Fruit fly (Drosophila melanogaster) whole organism, embryonic: ENCODE measurements around the gene Agpat2.
A peak's percentile ranks its signal among the peaks of the same experiment; 100 is the strongest.

ENCODE experiments used
- CG11504 ChIP-seq: fragments of 200-800 bp; sonication (Bioruptor generic); optimal IDR thresholded peaks from 3 replicates; lab custom pipeline; 2019; ENCODE audit warnings: missing biosample characterization, mild to moderate bottlenecking, missing genetic modification characterization, moderate library complexity
- CG12104 ChIP-seq: fragments of 200-800 bp; sonication (Bioruptor generic); optimal IDR thresholded peaks from 3 replicates; lab custom pipeline; 2016; ENCODE audit warnings: missing biosample characterization, missing genetic modification characterization
- CG12659 ChIP-seq: fragments of 200-800 bp; sonication (Bioruptor generic); optimal IDR thresholded peaks from 3 replicates; lab custom pipeline; 2017; ENCODE audit warnings: mild to moderate bottlenecking, missing biosample characterization, missing genetic modification reagents, missing genetic modification characterization
- CG15269 ChIP-seq: fragments of 200-800 bp; sonication (Bioruptor generic); optimal IDR thresholded peaks from 2 replicates; lab custom pipeline; 2018; ENCODE audit warnings: missing biosample characterization, mild to moderate bottlenecking, missing genetic modification characterization, moderate library complexity
- CG1529 ChIP-seq: fragments of 200-800 bp; sonication (Bioruptor generic); optimal IDR thresholded peaks from 3 replicates; lab custom pipeline; 2018; ENCODE audit warnings: missing biosample characterization, missing genetic modification characterization
- CG16815 ChIP-seq: fragments of 200-800 bp; sonication (Bioruptor generic); optimal IDR thresholded peaks from 3 replicates; lab custom pipeline; 2017; ENCODE audit warnings: missing biosample characterization, mild to moderate bottlenecking, missing genetic modification characterization
- CG2875 ChIP-seq: fragments of 200-800 bp; sonication (Bioruptor generic); optimal IDR thresholded peaks from 2 replicates; lab custom pipeline; 2017; ENCODE audit warnings: missing biosample characterization, mild to moderate bottlenecking, missing genetic modification characterization, missing genetic modification reagents
- CG2889 ChIP-seq: fragments of 200-800 bp; sonication (Bioruptor generic); IDR thresholded peaks from 3 replicates; pipeline ENCODE4 v1.3.6; 2022; ENCODE audit warnings: missing biosample characterization, missing genetic modification characterization
- CG34224 ChIP-seq: fragments of 200-800 bp; sonication (Bioruptor generic); IDR thresholded peaks from 3 replicates; pipeline ENCODE4 v1.3.6; 2022; ENCODE audit warnings: missing biosample characterization, missing genetic modification characterization; ENCODE audit not compliant: partially characterized antibody
- CG4360 ChIP-seq: fragments of 200-800 bp; sonication (Bioruptor generic); IDR thresholded peaks from 2 replicates; pipeline ENCODE4 v1.3.6; 2022; ENCODE audit warnings: missing biosample characterization, missing genetic modification characterization
- CG4404 ChIP-seq: fragments of 200-800 bp; sonication (Bioruptor generic); IDR thresholded peaks from 2 replicates; pipeline ENCODE4 v1.3.6; 2022; ENCODE audit warnings: missing biosample characterization, missing genetic modification characterization
- CG5953 ChIP-seq: fragments of 200-800 bp; sonication (Bioruptor generic); IDR thresholded peaks from 2 replicates; pipeline ENCODE4 v1.3.6; 2022; ENCODE audit warnings: missing biosample characterization, missing genetic modification characterization
- CG8281 ChIP-seq: fragments of 200-800 bp; sonication (Bioruptor generic); optimal IDR thresholded peaks from 2 replicates; lab custom pipeline; 2018; ENCODE audit warnings: missing biosample characterization, mild to moderate bottlenecking, missing genetic modification characterization, moderate library complexity
- CG9932 ChIP-seq: fragments of 200-800 bp; sonication (Bioruptor generic); IDR thresholded peaks from 2 replicates; pipeline ENCODE4 v1.3.6; 2022; ENCODE audit warnings: missing biosample characterization, missing genetic modification characterization
- Chrac-16 ChIP-seq: fragments of 200-800 bp; sonication (Bioruptor generic); optimal IDR thresholded peaks from 3 replicates; lab custom pipeline; 2016; ENCODE audit warnings: missing biosample characterization, missing genetic modification characterization
- CoRest ChIP-seq: fragments of 200-800 bp; sonication (Bioruptor generic); optimal IDR thresholded peaks from 3 replicates; lab custom pipeline; 2018; ENCODE audit warnings: missing biosample characterization, mild to moderate bottlenecking, missing genetic modification characterization, moderate library complexity
- D19B ChIP-seq: fragments of 200-800 bp; sonication (Bioruptor generic); optimal IDR thresholded peaks from 2 replicates; lab custom pipeline; 2017; ENCODE audit warnings: missing biosample characterization, mild to moderate bottlenecking, missing genetic modification characterization
- Ets65A ChIP-seq: fragments of 200-800 bp; sonication (Bioruptor generic); peaks from one replicate; lab custom pipeline; 2016; ENCODE audit warnings: missing biosample characterization, missing genetic modification characterization
- HLH54F ChIP-seq: fragments of 200-800 bp; sonication (Bioruptor generic); optimal IDR thresholded peaks from 3 replicates; lab custom pipeline; 2016; ENCODE audit warnings: missing biosample characterization, missing genetic modification characterization
- Hr3 ChIP-seq: fragments of 200-800 bp; sonication (Bioruptor generic); optimal IDR thresholded peaks from 3 replicates; lab custom pipeline; 2016; ENCODE audit warnings: missing biosample characterization, missing genetic modification characterization
- Lpt ChIP-seq: fragments of >200 bp; optimal IDR thresholded peaks from 2 replicates; lab custom pipeline; 2018; ENCODE audit warnings: missing biosample characterization, missing genetic modification characterization
- Med ChIP-seq: fragments of 200-800 bp; sonication (Bioruptor generic); peaks from one replicate; lab custom pipeline; 2016; ENCODE audit warnings: missing biosample characterization, missing genetic modification characterization, mild to moderate bottlenecking, inconsistent platforms, moderate library complexity
- Oli ChIP-seq: fragments of 200-800 bp; sonication (Bioruptor generic); optimal IDR thresholded peaks from 2 replicates; lab custom pipeline; 2018; ENCODE audit warnings: missing biosample characterization, mild to moderate bottlenecking, missing genetic modification characterization, moderate library complexity
- Rfx ChIP-seq: fragments of 200-800 bp; sonication (Bioruptor generic); IDR thresholded peaks from 2 replicates; pipeline ENCODE4 v1.3.6; 2022; ENCODE audit warnings: missing biosample characterization, missing genetic modification characterization
- Rx ChIP-seq: fragments of 200-800 bp; sonication (Bioruptor generic); IDR thresholded peaks from 2 replicates; pipeline ENCODE4 v1.3.6; 2022; ENCODE audit warnings: missing biosample characterization, missing genetic modification characterization
- Trl ChIP-seq, 3 experiments: fragments of >200 bp in 2 of 3; fragments of 200-800 bp in 1 of 3; sonication (Bioruptor generic) in 1 of 3; optimal IDR thresholded peaks; 2 replicates in 1 of 3; 3 replicates in 2 of 3; lab custom pipeline; 2016 to 2017; ENCODE audit warnings: missing biosample characterization in 1 of 3, missing genetic modification characterization in 1 of 3
- az2 ChIP-seq: fragments of 200-800 bp; sonication (Bioruptor generic); optimal IDR thresholded peaks from 3 replicates; lab custom pipeline; 2016; ENCODE audit warnings: missing biosample characterization, missing genetic modification characterization
- ems ChIP-seq: fragments of 200-800 bp; sonication (Bioruptor generic); optimal IDR thresholded peaks from 3 replicates; lab custom pipeline; 2016; ENCODE audit warnings: missing biosample characterization, missing genetic modification characterization
- eve ChIP-seq, 2 experiments: fragments of >200 bp; optimal IDR thresholded peaks; 2 replicates each; lab custom pipeline; 2017; ENCODE audit warnings: missing biosample characterization in 2 of 2, missing genetic modification characterization in 2 of 2
- gem ChIP-seq: fragments of 200-800 bp; sonication (Bioruptor generic); optimal IDR thresholded peaks from 2 replicates; lab custom pipeline; 2019; ENCODE audit warnings: missing biosample characterization, mild to moderate bottlenecking, missing genetic modification characterization, moderate library complexity
- grau ChIP-seq: fragments of 200-800 bp; optimal IDR thresholded peaks from 3 replicates; lab custom pipeline; 2019; ENCODE audit warnings: missing biosample characterization, mild to moderate bottlenecking, missing genetic modification characterization, moderate library complexity
- hkb ChIP-seq, 2 experiments: fragments of 200-800 bp in 1 of 2; fragments of >200 bp in 1 of 2; sonication (Bioruptor generic) in 1 of 2; IDR thresholded peaks in 1 of 2; optimal IDR thresholded peaks in 1 of 2; 2 replicates each; pipeline versions ENCODE4 v1.3.6 to Lab custom; 2017 to 2022; ENCODE audit warnings: missing biosample characterization in 1 of 2, missing genetic modification characterization in 1 of 2
- kni ChIP-seq: fragments of 200-800 bp; sonication (Bioruptor generic); optimal IDR thresholded peaks from 3 replicates; lab custom pipeline; 2017; ENCODE audit warnings: mild to moderate bottlenecking, missing biosample characterization, missing genetic modification reagents, missing genetic modification characterization
- lola ChIP-seq, 3 experiments: fragments of >200 bp in 2 of 3; fragments of 200-800 bp in 1 of 3; sonication (Bioruptor generic) in 1 of 3; optimal IDR thresholded peaks; 2 replicates each; lab custom pipeline; 2017 to 2019; ENCODE audit warnings: missing biosample characterization in 3 of 3, missing genetic modification characterization in 3 of 3, mild to moderate bottlenecking in 1 of 3, moderate library complexity in 1 of 3
- nom ChIP-seq: fragments of 200-800 bp; sonication (Bioruptor generic); optimal IDR thresholded peaks from 2 replicates; lab custom pipeline; 2017; ENCODE audit warnings: missing biosample characterization, missing genetic modification characterization, mild to moderate bottlenecking, moderate library complexity, missing genetic modification reagents
- peb ChIP-seq: fragments of 200-800 bp; sonication (Bioruptor generic); IDR thresholded peaks from 2 replicates; pipeline ENCODE4 v1.3.6; 2022; ENCODE audit warnings: missing biosample characterization, missing genetic modification characterization
- rib ChIP-seq: fragments of 200-800 bp; sonication (Bioruptor generic); IDR thresholded peaks from 2 replicates; pipeline ENCODE4 v1.3.6; 2022; ENCODE audit warnings: missing biosample characterization, missing genetic modification characterization
- row ChIP-seq: fragments of 200-800 bp; sonication (Bioruptor generic); IDR thresholded peaks from 3 replicates; pipeline ENCODE4 v1.3.6; 2022; ENCODE audit warnings: missing biosample characterization, missing genetic modification characterization
- sens ChIP-seq: fragments of 200-800 bp; sonication (Bioruptor generic); peaks from one replicate; lab custom pipeline; 2016; ENCODE audit warnings: missing biosample characterization, missing genetic modification characterization
- sim ChIP-seq: fragments of 200-800 bp; sonication (Bioruptor generic); IDR thresholded peaks from 2 replicates; pipeline ENCODE4 v1.3.6; 2022; ENCODE audit warnings: missing biosample characterization, missing genetic modification characterization
- trh ChIP-seq: fragments of 200-800 bp; sonication (Bioruptor generic); optimal IDR thresholded peaks from 2 replicates; lab custom pipeline; 2016; ENCODE audit warnings: missing biosample characterization, missing genetic modification characterization
- tx ChIP-seq: fragments of 200-800 bp; sonication (Bioruptor generic); optimal IDR thresholded peaks from 2 replicates; lab custom pipeline; 2016; ENCODE audit warnings: missing biosample characterization, missing genetic modification characterization
- yki ChIP-seq: fragments of >200 bp; optimal IDR thresholded peaks from 3 replicates; lab custom pipeline; 2018
- z ChIP-seq: fragments of 200-800 bp; sonication (Bioruptor generic); IDR thresholded peaks from 3 replicates; pipeline ENCODE4 v1.3.6; 2022; ENCODE audit warnings: missing biosample characterization, missing genetic modification characterization

Gene Agpat2

dm6 chr2L:8423460-8424089 is 40.2 kb downstream of the Agpat2 start (continued):
- TF ChIP-seq CG8281 (tag; lab: Kevin White, UChicago) (peak; percentile 22), CG2875 (GFP tag; lab: Kevin White, UChicago) (peak; percentile 53), eve (GFP tag; optimal IDR thresholded peaks at IDR 0.05; lab: Kevin White, UChicago) (peak in 1 of 2 experiments; percentile 67), HLH54F (GFP tag; lab: Kevin White, UChicago) (no peak)
- TF ChIP-seq, all 482 proteins: peak for 66

dm6 chr2L:8423047-8423446 is 40.7 kb downstream of the Agpat2 start:
- TF ChIP-seq lola (GFP tag; optimal IDR thresholded peaks at IDR 0.05; lab: Kevin White, UChicago): no peak
- no peak for TF ChIP-seq rib
- peak; percentile 3 for TF ChIP-seq Ets65A (GFP tag; lab: Kevin White, UChicago)
- no peak for TF ChIP-seq CG34224 (GFP tag; lab: Robert Waterston, UW)
- TF ChIP-seq CG2889 (GFP tag; lab: Robert Waterston, UW): no peak
- TF ChIP-seq Hr3: no peak
- no peak for TF ChIP-seq CG16815 (GFP tag; lab: Kevin White, UChicago)
- TF ChIP-seq z (GFP tag; lab: Robert Waterston, UW): peak; percentile 79
- no peak for TF ChIP-seq Rfx (GFP tag; lab: Robert Waterston, UW)
- no peak for TF ChIP-seq Lpt (GFP tag; lab: Kevin White, UChicago)
- no peak for TF ChIP-seq ems
- no peak for TF ChIP-seq tx
- TF ChIP-seq Med (GFP tag; lab: Kevin White, UChicago): peak; percentile 27
- peak; percentile 98 for TF ChIP-seq CG8281 (tag; lab: Kevin White, UChicago)
- no peak for TF ChIP-seq CG1529 (GFP tag; lab: Kevin White, UChicago)

- TF ChIP-seq sens (peak; percentile 44), CG4360 (no peak), Rx (no peak), kni (GFP tag; lab: Kevin White, UChicago) (peak; percentile 58)
Observed at dm6 chr2L:8421717-8422116, 42.1 kb downstream of the Agpat2 start.

dm6 chr2L:8420259-8420930 is 43.4 kb downstream of the Agpat2 start:
- TF ChIP-seq Med (GFP tag; lab: Kevin White, UChicago) (peak; percentile 62), sim (GFP tag; lab: Robert Waterston, UW) (no peak), gem (tag; lab: Kevin White, UChicago) (peak; percentile 45), peb (no peak), Trl (optimal IDR thresholded peaks at IDR 0.05; lab: Kevin White, UChicago) (peak; percentile 78), Trl (GFP tag; optimal IDR thresholded peaks at IDR 0.05; lab: Kevin White, UChicago) (no peak), Rfx (GFP tag; lab: Robert Waterston, UW) (peak; percentile 27; the same call in 1 of the 2 replicates), Oli (tag; lab: Kevin White, UChicago) (peak; percentile 17), trh (no peak), CG11504 (peak; percentile 34), D19B (GFP tag; lab: Kevin White, UChicago) (peak; percentile 75), row (GFP tag; lab: Robert Waterston, UW) (peak; percentile 42; the same call in 2 of the 3 replicates), CG5953 (GFP tag; lab: Robert Waterston, UW) (no peak), CG12104 (GFP tag; lab: Kevin White, UChicago) (no peak), CoRest (tag; lab: Kevin White, UChicago) (peak; percentile 16), hkb (optimal IDR thresholded peaks at IDR 0.05; lab: Kevin White, UChicago) (no peak), hkb (GFP tag; IDR thresholded peaks at IDR 0.05; lab: Robert Waterston, UW) (no peak), CG9932 (GFP tag; lab: Robert Waterston, UW) (peak; percentile 6; the same call in 1 of the 2 replicates), CG12659 (peak; percentile 3), nom (peak; percentile 92), CG15269 (peak; percentile 8), CG4404 (GFP tag; lab: Robert Waterston, UW) (no peak), yki (lab: Kevin White, UChicago) (peak; percentile 14), grau (tag; lab: Kevin White, UChicago) (peak; percentile 8), Chrac-16 (GFP tag; lab: Kevin White, UChicago) (no peak), CG4360 (0 out of 2 replicates have a peak, but pooled peaks have one; percentile 28), az2 (GFP tag; lab: Kevin White, UChicago) (peak; percentile 5)
